Fruit fly (Drosophila melanogaster): ENCODE data around the gene Hml.

Gene Hml

dm6 chr3L:13845754-13846153 is at the start of gene Hml:
Gene Hml, plus strand, starts transcription at chr3L:13846054.
- TF ChIP-seq Myc (optimal IDR thresholded peaks at IDR 0.05) = no peak
- no peak for TF ChIP-seq psq (optimal IDR thresholded peaks at IDR 0.05)
- TF ChIP-seq ttk (optimal IDR thresholded peaks at IDR 0.05) = no peak
- no peak for TF ChIP-seq h (optimal IDR thresholded peaks at IDR 0.05)
- TF ChIP-seq Sin3A (optimal IDR thresholded peaks at IDR 0.05) = no peak
- TF ChIP-seq insv (optimal IDR thresholded peaks at IDR 0.05) = no peak

DNA sequence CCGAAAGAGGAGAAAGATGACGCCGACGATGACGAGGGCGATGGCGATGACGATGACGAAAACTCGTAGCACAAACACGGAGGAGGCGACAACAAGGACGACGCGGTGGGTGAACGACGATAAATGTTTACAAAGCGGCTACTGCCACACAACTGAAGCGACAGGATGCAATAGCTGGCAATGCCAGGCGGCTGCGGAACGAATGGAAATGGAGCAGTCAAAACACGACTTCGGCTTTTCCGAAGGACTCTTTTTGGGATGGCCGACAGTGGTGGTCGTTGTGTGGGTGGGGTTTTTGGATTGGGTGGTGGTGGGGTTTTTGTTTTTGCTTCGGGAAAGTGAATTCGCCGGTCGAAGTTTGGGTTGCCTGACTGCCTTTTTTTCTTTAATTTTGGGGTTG is 42.6 kb upstream of the Hml start, which contains the start of gene bru3:
bru3 (minus strand) TSS at position 143 of the 400 bp plus-strand sequence.
- no peak for TF ChIP-seq h (optimal IDR thresholded peaks at IDR 0.05)
- no peak for TF ChIP-seq Myc (optimal IDR thresholded peaks at IDR 0.05)
- no peak for TF ChIP-seq psq (optimal IDR thresholded peaks at IDR 0.05)

- no peak for TF ChIP-seq ttk (optimal IDR thresholded peaks at IDR 0.05)
- TF ChIP-seq psq (optimal IDR thresholded peaks at IDR 0.05) = no peak
- TF ChIP-seq insv (optimal IDR thresholded peaks at IDR 0.05) = no peak
- TF ChIP-seq Sin3A (optimal IDR thresholded peaks at IDR 0.05) = no peak
- no peak for TF ChIP-seq h (optimal IDR thresholded peaks at IDR 0.05)
- TF ChIP-seq Myc (optimal IDR thresholded peaks at IDR 0.05) = no peak
Observed at dm6 chr3L:13837456-13837855, 8.4 kb upstream of the Hml start, which contains the start of gene CG43184. Gene CG43184, plus strand, starts transcription at chr3L:13837756.

DNA sequence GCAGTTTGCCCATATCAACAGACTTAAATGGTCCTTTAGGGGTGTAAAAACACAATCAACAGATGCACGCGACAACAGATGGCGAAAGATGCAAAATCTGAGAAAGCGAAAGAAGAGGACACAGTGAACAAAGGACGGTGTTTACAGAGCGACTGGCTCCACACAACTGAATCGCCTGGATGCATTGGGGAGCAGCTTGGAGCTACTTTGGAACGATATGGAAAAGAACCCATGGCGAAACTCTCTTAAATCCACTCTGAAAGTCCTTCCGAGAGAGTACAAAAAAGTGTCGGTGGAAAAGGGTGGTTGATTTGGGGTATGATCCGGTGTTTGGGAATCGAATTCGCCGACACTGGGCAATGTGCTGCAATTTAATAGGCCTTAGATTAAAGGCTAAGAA is 5.1 kb upstream of the Hml start:
- TF ChIP-seq h (optimal IDR thresholded peaks at IDR 0.05) = no peak
- no peak for TF ChIP-seq insv (optimal IDR thresholded peaks at IDR 0.05)
- no peak for TF ChIP-seq Sin3A (optimal IDR thresholded peaks at IDR 0.05)
- no peak for TF ChIP-seq Myc (optimal IDR thresholded peaks at IDR 0.05)
- TF ChIP-seq ttk (optimal IDR thresholded peaks at IDR 0.05) = no peak
- TF ChIP-seq psq (optimal IDR thresholded peaks at IDR 0.05) = no peak

DNA sequence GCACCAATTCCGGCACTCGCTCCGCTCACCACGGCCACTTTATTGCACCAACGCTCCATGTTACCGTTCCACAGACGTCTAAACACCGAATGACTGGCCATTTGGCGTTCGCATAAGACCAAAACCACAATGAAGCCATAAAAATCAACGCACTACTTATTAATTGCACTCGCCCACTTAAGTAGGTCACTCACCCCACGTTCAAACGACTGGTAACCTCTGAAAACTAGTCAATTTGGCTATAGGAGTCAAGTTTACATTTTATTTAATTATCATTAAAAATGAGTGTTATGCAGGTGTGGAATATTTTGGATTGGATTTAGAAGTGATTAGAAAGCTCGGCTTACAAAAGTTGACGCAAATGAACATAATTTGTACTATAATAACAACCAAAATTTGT is 3.7 kb upstream of the Hml start, which contains the start of gene CG8757:
CG8757 (minus strand) TSS at position 101 of the 400 bp plus-strand sequence.
- TF ChIP-seq psq (optimal IDR thresholded peaks at IDR 0.05) (no peak), Sin3A (optimal IDR thresholded peaks at IDR 0.05) (no peak), insv (optimal IDR thresholded peaks at IDR 0.05) (no peak), Myc (optimal IDR thresholded peaks at IDR 0.05) (no peak), h (optimal IDR thresholded peaks at IDR 0.05) (no peak), ttk (optimal IDR thresholded peaks at IDR 0.05) (no peak)

dm6 chr3L:13842917-13843316 is 2.9 kb upstream of the Hml start, which contains the start of gene CG8750:
Gene CG8750, minus strand, starts transcription at chr3L:13843017.
- TF ChIP-seq insv (optimal IDR thresholded peaks at IDR 0.05) (no peak), Myc (optimal IDR thresholded peaks at IDR 0.05) (no peak), psq (optimal IDR thresholded peaks at IDR 0.05) (no peak), ttk (optimal IDR thresholded peaks at IDR 0.05) (no peak), h (optimal IDR thresholded peaks at IDR 0.05) (no peak), Sin3A (optimal IDR thresholded peaks at IDR 0.05) (no peak)

- TF ChIP-seq ttk (optimal IDR thresholded peaks at IDR 0.05) (no peak), h (optimal IDR thresholded peaks at IDR 0.05) (no peak), Myc (optimal IDR thresholded peaks at IDR 0.05) (no peak), insv (optimal IDR thresholded peaks at IDR 0.05) (no peak), psq (optimal IDR thresholded peaks at IDR 0.05) (no peak), Sin3A (optimal IDR thresholded peaks at IDR 0.05) (no peak)
Observed at dm6 chr3L:13843356-13843755, 2.5 kb upstream of the Hml start, which contains the start of gene Tsp68C. Gene Tsp68C, plus strand, starts transcription at chr3L:13843656.

DNA sequence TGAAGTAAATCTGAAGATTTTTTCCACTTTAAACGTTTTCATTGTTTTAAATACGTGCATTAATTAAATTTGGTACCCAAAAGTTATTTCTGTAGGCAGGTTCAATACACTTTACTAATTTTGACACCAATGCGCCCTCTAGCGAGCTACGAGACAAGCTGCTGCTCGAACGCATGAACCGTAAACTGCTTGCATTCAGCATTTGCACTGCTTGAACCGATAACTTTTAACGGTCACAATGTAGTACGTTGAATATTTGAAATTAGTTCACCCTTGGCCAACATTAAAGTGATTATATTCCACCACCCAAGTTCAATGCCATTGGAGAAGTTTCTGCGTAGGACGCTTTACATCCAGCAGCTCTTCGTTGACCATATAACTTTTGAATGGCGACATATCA is 562 bp upstream of the Hml start:
- TF ChIP-seq ttk (optimal IDR thresholded peaks at IDR 0.05) (no peak), Sin3A (optimal IDR thresholded peaks at IDR 0.05) (no peak), psq (optimal IDR thresholded peaks at IDR 0.05) (no peak), Myc (optimal IDR thresholded peaks at IDR 0.05) (no peak), h (optimal IDR thresholded peaks at IDR 0.05) (no peak), insv (optimal IDR thresholded peaks at IDR 0.05) (no peak)

DNA sequence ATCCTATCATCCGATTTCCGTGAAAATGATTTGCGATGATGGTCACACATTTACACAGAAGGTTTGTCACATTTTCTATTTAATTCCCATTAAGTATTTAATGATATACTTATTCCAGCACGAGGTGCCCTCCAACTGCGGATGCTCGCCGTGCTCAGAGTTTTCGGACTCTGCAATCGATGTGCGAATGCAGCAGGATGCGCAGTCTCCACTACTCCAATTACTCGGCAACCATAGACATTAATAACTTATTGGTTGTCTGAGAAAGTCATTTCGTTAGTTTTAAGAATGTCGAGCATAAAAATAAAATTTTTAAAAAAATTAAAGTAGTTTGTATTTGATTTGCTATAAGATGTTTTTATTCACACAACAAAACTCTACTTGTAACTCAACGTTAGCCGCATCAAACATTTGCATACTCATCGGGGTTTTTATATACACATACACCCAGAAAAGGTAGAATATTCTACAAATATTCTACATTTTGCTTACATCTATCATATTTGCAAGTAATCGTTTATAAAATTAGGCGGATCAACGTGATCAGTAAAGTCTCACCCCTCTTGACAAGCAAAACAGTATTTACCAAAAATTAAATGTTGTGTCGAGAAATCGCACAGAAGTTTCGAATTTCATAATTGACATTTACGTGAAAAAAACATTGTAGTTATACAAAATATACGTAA is 14.0 kb downstream of the Hml start:
- no peak for TF ChIP-seq ttk (optimal IDR thresholded peaks at IDR 0.05)
- no peak for TF ChIP-seq insv (optimal IDR thresholded peaks at IDR 0.05)
- TF ChIP-seq h (optimal IDR thresholded peaks at IDR 0.05) = no peak
- TF ChIP-seq Myc (optimal IDR thresholded peaks at IDR 0.05) = no peak
- TF ChIP-seq psq (optimal IDR thresholded peaks at IDR 0.05) = no peak
- TF ChIP-seq Sin3A (optimal IDR thresholded peaks at IDR 0.05) = no peak

DNA sequence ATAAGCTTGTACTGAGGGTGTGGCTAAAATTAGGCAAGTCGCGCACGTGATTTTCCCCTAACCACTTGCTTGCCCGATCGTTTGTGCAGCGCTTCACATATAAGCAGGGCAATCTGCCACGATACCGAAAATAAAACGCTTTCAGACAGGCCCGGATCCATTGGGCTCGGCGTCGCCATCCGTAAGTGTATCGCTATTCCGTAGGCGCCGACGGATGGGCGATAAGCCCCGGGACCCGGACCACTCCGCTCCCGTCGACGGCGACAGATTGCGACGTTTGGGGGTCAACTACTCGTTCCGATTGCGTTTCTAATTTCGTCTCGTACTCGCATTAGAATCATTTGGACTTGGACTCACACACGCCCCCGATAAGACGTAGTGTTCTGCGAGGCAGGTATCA is 16.5 kb downstream of the Hml start:
- no peak for TF ChIP-seq h (optimal IDR thresholded peaks at IDR 0.05)
- TF ChIP-seq insv (optimal IDR thresholded peaks at IDR 0.05) = no peak
- TF ChIP-seq ttk (optimal IDR thresholded peaks at IDR 0.05) = no peak
- TF ChIP-seq Sin3A (optimal IDR thresholded peaks at IDR 0.05) = no peak
- TF ChIP-seq Myc (optimal IDR thresholded peaks at IDR 0.05) = no peak
- no peak for TF ChIP-seq psq (optimal IDR thresholded peaks at IDR 0.05)

- TF ChIP-seq Sin3A (optimal IDR thresholded peaks at IDR 0.05) (no peak), h (optimal IDR thresholded peaks at IDR 0.05) (no peak), ttk (optimal IDR thresholded peaks at IDR 0.05) (no peak), Myc (optimal IDR thresholded peaks at IDR 0.05) (no peak), psq (optimal IDR thresholded peaks at IDR 0.05) (no peak), insv (optimal IDR thresholded peaks at IDR 0.05) (no peak)
Observed at dm6 chr3L:13863365-13863775, 17.5 kb downstream of the Hml start.

- TF ChIP-seq Sin3A (optimal IDR thresholded peaks at IDR 0.05) (no peak), psq (optimal IDR thresholded peaks at IDR 0.05) (no peak), Myc (optimal IDR thresholded peaks at IDR 0.05) (no peak), ttk (optimal IDR thresholded peaks at IDR 0.05) (no peak), h (optimal IDR thresholded peaks at IDR 0.05) (no peak), insv (optimal IDR thresholded peaks at IDR 0.05) (no peak)
Observed at dm6 chr3L:13864568-13864967, 18.7 kb downstream of the Hml start.

DNA sequence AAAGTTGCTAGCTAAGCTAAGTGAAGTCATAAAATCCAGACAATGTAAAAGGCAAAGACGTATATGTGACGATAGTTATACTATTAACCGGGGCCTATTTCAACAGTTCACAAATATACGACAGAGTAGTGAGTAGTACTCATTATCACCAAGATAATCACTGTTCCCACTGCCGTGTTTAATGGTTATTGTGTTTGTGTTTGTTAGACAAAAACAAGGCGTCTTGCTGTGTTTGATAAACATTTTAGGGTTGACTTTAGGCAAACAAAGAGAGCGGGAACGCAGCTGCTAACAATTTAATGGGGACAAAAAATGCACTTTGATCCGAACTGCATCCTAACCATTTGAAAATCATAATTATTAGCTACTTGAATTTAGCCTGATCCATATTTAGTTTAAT is 19.6 kb downstream of the Hml start:
- TF ChIP-seq insv (optimal IDR thresholded peaks at IDR 0.05) (no peak), Sin3A (optimal IDR thresholded peaks at IDR 0.05) (no peak), psq (optimal IDR thresholded peaks at IDR 0.05) (no peak), Myc (optimal IDR thresholded peaks at IDR 0.05) (no peak), h (optimal IDR thresholded peaks at IDR 0.05) (no peak), ttk (optimal IDR thresholded peaks at IDR 0.05) (no peak)
